Worm (Caenorhabditis elegans) whole organism, L3 larva: Measurements from ENCODE around the gene F14D7.8.

ENCODE experiments used
- R02D3.7 ChIP-seq: fragments of 150-350 bp; optimal IDR thresholded peaks from 2 replicates; lab custom pipeline; 2014; ENCODE audit warnings: missing biosample characterization, missing genetic modification characterization
- aly-2 ChIP-seq: fragments of 150-350 bp; optimal IDR thresholded peaks from 2 replicates; lab custom pipeline; 2014; ENCODE audit warnings: missing biosample characterization, missing genetic modification characterization
- ama-1 ChIP-seq: fragments of 150-350 bp; optimal IDR thresholded peaks from 2 replicates; lab custom pipeline; 2018
- ceh-16 ChIP-seq: sonication (generic microtip); optimal IDR thresholded peaks from 2 replicates; lab custom pipeline; 2017; ENCODE audit warnings: missing biosample characterization, missing genetic modification characterization
- ceh-28 ChIP-seq: fragments of 150-350 bp; optimal IDR thresholded peaks from 2 replicates; lab custom pipeline; 2014; ENCODE audit warnings: missing biosample characterization, missing genetic modification reagents, missing genetic modification characterization
- ceh-82 ChIP-seq: fragments of 150-350 bp; optimal IDR thresholded peaks from 2 replicates; lab custom pipeline; 2014; ENCODE audit warnings: missing biosample characterization, missing genetic modification characterization
- ceh-9 ChIP-seq: sonication (generic microtip); optimal IDR thresholded peaks from 2 replicates; lab custom pipeline; 2018; ENCODE audit warnings: missing biosample characterization, missing genetic modification characterization
- daf-12 ChIP-seq: fragments of 150-350 bp; optimal IDR thresholded peaks from 2 replicates; lab custom pipeline; 2014; ENCODE audit warnings: missing biosample characterization, missing genetic modification reagents, missing genetic modification characterization
- egl-27 ChIP-seq: sonication (generic microtip); optimal IDR thresholded peaks from 4 replicates; lab custom pipeline; 2017; ENCODE audit warnings: missing biosample characterization, missing genetic modification reagents, missing genetic modification characterization
- egl-5 ChIP-seq: fragments of 150-350 bp; optimal IDR thresholded peaks from 2 replicates; lab custom pipeline; 2017; ENCODE audit warnings: missing biosample characterization, missing genetic modification reagents, missing genetic modification characterization, inconsistent platforms
- elt-1 ChIP-seq: fragments of 150-350 bp; optimal IDR thresholded peaks from 2 replicates; lab custom pipeline; 2014; ENCODE audit warnings: missing biosample characterization, missing genetic modification characterization
- elt-2 ChIP-seq: sonication (generic microtip); optimal IDR thresholded peaks from 2 replicates; lab custom pipeline; 2016; ENCODE audit warnings: missing genetic modification reagents, mild to moderate bottlenecking, missing genetic modification characterization, missing compliant biosample characterization
- elt-3 ChIP-seq, 3 experiments: fragments of 150-350 bp in 1 of 3; sonication (generic microtip) in 2 of 3; optimal IDR thresholded peaks; 2 replicates in 2 of 3; 4 replicates in 1 of 3; lab custom pipeline; 2014 to 2017; ENCODE audit warnings: missing biosample characterization in 3 of 3, missing genetic modification characterization in 3 of 3
- eor-1 ChIP-seq, 2 experiments: fragments of 150-350 bp; optimal IDR thresholded peaks; 2 replicates each; lab custom pipeline; 2014 to 2018; ENCODE audit warnings: missing biosample characterization in 2 of 2, missing genetic modification characterization in 2 of 2
- fkh-10 ChIP-seq: sonication (generic microtip); optimal IDR thresholded peaks from 2 replicates; lab custom pipeline; 2017; ENCODE audit warnings: missing biosample characterization, missing genetic modification reagents, missing genetic modification characterization
- fkh-2 ChIP-seq: fragments of 150-350 bp; optimal IDR thresholded peaks from 2 replicates; lab custom pipeline; 2014; ENCODE audit warnings: missing biosample characterization, missing genetic modification reagents, missing genetic modification characterization
- fos-1 ChIP-seq: fragments of 150-350 bp; optimal IDR thresholded peaks from 2 replicates; lab custom pipeline; 2014; ENCODE audit warnings: missing biosample characterization, missing genetic modification characterization
- hmg-11 ChIP-seq: sonication (generic microtip); optimal IDR thresholded peaks from 2 replicates; lab custom pipeline; 2016; ENCODE audit warnings: missing genetic modification characterization, missing compliant biosample characterization
- jun-1 ChIP-seq: fragments of 150-350 bp; optimal IDR thresholded peaks from 2 replicates; lab custom pipeline; 2014; ENCODE audit warnings: missing biosample characterization, missing genetic modification reagents, missing genetic modification characterization
- lin-15B ChIP-seq: fragments of 150-350 bp; optimal IDR thresholded peaks from 2 replicates; lab custom pipeline; 2014; ENCODE audit warnings: missing biosample characterization, missing genetic modification characterization
- lsy-12 ChIP-seq: sonication (generic microtip); optimal IDR thresholded peaks from 2 replicates; lab custom pipeline; 2016; ENCODE audit warnings: mild to moderate bottlenecking, missing genetic modification characterization, missing compliant biosample characterization
- mdl-1 ChIP-seq: fragments of 150-350 bp; optimal IDR thresholded peaks from 2 replicates; lab custom pipeline; 2014; ENCODE audit warnings: missing biosample characterization, missing genetic modification characterization
- mml-1 ChIP-seq: fragments of 150-350 bp; sonication (generic microtip); optimal IDR thresholded peaks from 3 replicates; lab custom pipeline; 2014; ENCODE audit warnings: missing biosample characterization, missing genetic modification characterization
- nfya-1 ChIP-seq: sonication (generic microtip); optimal IDR thresholded peaks from 2 replicates; lab custom pipeline; 2017; ENCODE audit warnings: missing genetic modification characterization, mild to moderate bottlenecking, missing compliant biosample characterization, antibody characterized with exemption, moderate library complexity; ENCODE audit not compliant: insufficient read depth
- nhr-11 ChIP-seq: fragments of 150-350 bp; optimal IDR thresholded peaks from 2 replicates; lab custom pipeline; 2014; ENCODE audit warnings: missing biosample characterization, missing genetic modification characterization
- nhr-12 ChIP-seq: fragments of 150-350 bp; optimal IDR thresholded peaks from 2 replicates; lab custom pipeline; 2014; ENCODE audit warnings: missing biosample characterization, missing genetic modification characterization
- nhr-237 ChIP-seq: fragments of 150-350 bp; optimal IDR thresholded peaks from 2 replicates; lab custom pipeline; 2014; ENCODE audit warnings: missing biosample characterization, missing genetic modification characterization
- nhr-25 ChIP-seq: sonication (generic microtip); optimal IDR thresholded peaks from 2 replicates; lab custom pipeline; 2017; ENCODE audit warnings: missing biosample characterization, missing genetic modification characterization
- nhr-28 ChIP-seq: fragments of 150-350 bp; optimal IDR thresholded peaks from 2 replicates; lab custom pipeline; 2014; ENCODE audit warnings: missing biosample characterization, missing genetic modification characterization
- nhr-43 ChIP-seq: sonication (generic microtip); optimal IDR thresholded peaks from 2 replicates; lab custom pipeline; 2016; ENCODE audit warnings: mild to moderate bottlenecking, missing genetic modification characterization, missing compliant biosample characterization; ENCODE audit not compliant: poor library complexity, severe bottlenecking
- nhr-67 ChIP-seq: fragments of 150-350 bp; optimal IDR thresholded peaks from 2 replicates; lab custom pipeline; 2014; ENCODE audit warnings: missing biosample characterization, missing genetic modification characterization
- nhr-76 ChIP-seq: fragments of 150-350 bp; sonication (generic microtip); optimal IDR thresholded peaks from 5 replicates; lab custom pipeline; 2014; ENCODE audit warnings: missing biosample characterization, missing genetic modification characterization
- pqm-1 ChIP-seq: fragments of 150-350 bp; optimal IDR thresholded peaks from 2 replicates; lab custom pipeline; 2017; ENCODE audit warnings: missing biosample characterization, missing genetic modification characterization, inconsistent platforms
- sea-2 ChIP-seq: fragments of 150-350 bp; sonication (generic microtip); optimal IDR thresholded peaks from 4 replicates; lab custom pipeline; 2014; ENCODE audit warnings: missing biosample characterization, missing genetic modification reagents, missing genetic modification characterization
- snpc-4 ChIP-seq: fragments of 150-350 bp; optimal IDR thresholded peaks from 2 replicates; lab custom pipeline; 2014; ENCODE audit warnings: missing biosample characterization, missing genetic modification characterization
- tbx-2 ChIP-seq: sonication (generic microtip); optimal IDR thresholded peaks from 2 replicates; lab custom pipeline; 2016; ENCODE audit warnings: mild to moderate bottlenecking, missing genetic modification characterization, missing compliant biosample characterization
- unc-39 ChIP-seq: sonication (generic microtip); optimal IDR thresholded peaks from 4 replicates; lab custom pipeline; 2017; ENCODE audit warnings: missing biosample characterization, missing genetic modification characterization
- unc-62 ChIP-seq: fragments of 150-350 bp; sonication (generic microtip); optimal IDR thresholded peaks from 4 replicates; lab custom pipeline; 2014; ENCODE audit warnings: missing biosample characterization, missing genetic modification reagents, missing genetic modification characterization
- zag-1 ChIP-seq: fragments of 150-350 bp; optimal IDR thresholded peaks from 2 replicates; lab custom pipeline; 2014; ENCODE audit warnings: missing biosample characterization, missing genetic modification characterization
- ztf-11 ChIP-seq: fragments of 150-350 bp; optimal IDR thresholded peaks from 2 replicates; lab custom pipeline; 2014; ENCODE audit warnings: missing biosample characterization, missing genetic modification characterization
- ztf-4 ChIP-seq: fragments of 150-350 bp; optimal IDR thresholded peaks from 2 replicates; lab custom pipeline; 2014; ENCODE audit warnings: missing biosample characterization, missing genetic modification characterization

F14D7.8 gene

ce11 chrV:14312695-14313094, at the start of gene F14D7.8:
Gene F14D7.8, minus strand, starts transcription at chrV:14312795.
- TF ChIP-seq fkh-10 (GFP tag; lab: Kevin White, UChicago) (no peak), egl-27 (tag; lab: Kevin White, UChicago) (no peak), hmg-11 (no peak), daf-12 (tag; lab: Kevin White, UChicago) (no peak), nhr-67 (tag; lab: Kevin White, UChicago) (no peak), mml-1 (tag; lab: Kevin White, UChicago) (no peak), nfya-1 (no peak), nhr-11 (tag; lab: Kevin White, UChicago) (no peak), nhr-28 (tag; lab: Kevin White, UChicago) (no peak), aly-2 (tag; lab: Kevin White, UChicago) (no peak), nhr-25 (no peak), ama-1 (no peak), egl-5 (no peak)

ce11 chrV:14361973-14362372, 49.4 kb upstream of the F14D7.8 start:
- TF ChIP-seq nhr-12 (tag; lab: Kevin White, UChicago), result no peak
- TF ChIP-seq nfya-1, result no peak
- TF ChIP-seq nhr-25, result no peak
- TF ChIP-seq pqm-1 (tag; lab: Kevin White, UChicago), result no peak
- no peak for TF ChIP-seq daf-12 (tag; lab: Kevin White, UChicago)
- no peak for TF ChIP-seq lsy-12
- TF ChIP-seq nhr-76, result no peak
- TF ChIP-seq ceh-9 (tag; lab: Kevin White, UChicago), result no peak
- TF ChIP-seq mdl-1, result no peak
- TF ChIP-seq egl-27 (tag; lab: Kevin White, UChicago), result no peak
- TF ChIP-seq nhr-11 (tag; lab: Kevin White, UChicago), result no peak
- no peak for TF ChIP-seq elt-1 (tag; lab: Kevin White, UChicago)
- TF ChIP-seq unc-62 (GFP tag; lab: Kevin White, UChicago), result no peak
- no peak for TF ChIP-seq eor-1 (tag; optimal IDR thresholded peaks at IDR 0.05; lab: Kevin White, UChicago)
- no peak for TF ChIP-seq nhr-28 (tag; lab: Kevin White, UChicago)
- no peak for TF ChIP-seq fkh-2 (tag; lab: Kevin White, UChicago)

ce11 chrV:14358577-14358976, 46.0 kb upstream of the F14D7.8 start, which contains the start of gene Y49A3A.4:
Gene Y49A3A.4, minus strand, starts transcription at chrV:14358890.
- peak; percentile 77 for TF ChIP-seq snpc-4 (tag; lab: Kevin White, UChicago)
- no peak for TF ChIP-seq daf-12 (tag; lab: Kevin White, UChicago)
- TF ChIP-seq elt-2 (tag; lab: Kevin White, UChicago), result peak; percentile 11
- TF ChIP-seq ceh-28, result no peak
- TF ChIP-seq ztf-11, result no peak
- no peak for TF ChIP-seq aly-2 (tag; lab: Kevin White, UChicago)
- no peak for TF ChIP-seq ama-1
- TF ChIP-seq nfya-1, result peak; percentile 14
- TF ChIP-seq elt-3 (tag; optimal IDR thresholded peaks at IDR 0.05; lab: Kevin White, UChicago), result no peak
- TF ChIP-seq R02D3.7 (tag; lab: Kevin White, UChicago), result no peak
- no peak for TF ChIP-seq mml-1 (tag; lab: Kevin White, UChicago)
- no peak for TF ChIP-seq tbx-2 (tag; lab: Kevin White, UChicago)
- no peak for TF ChIP-seq egl-27 (tag; lab: Kevin White, UChicago)

- peak; percentile 86 for TF ChIP-seq nfya-1
Measured at ce11 chrV:14357347-14357746, 44.8 kb upstream of the F14D7.8 start.

- TF ChIP-seq nhr-28 (tag; lab: Kevin White, UChicago) (no peak), ceh-16 (tag; lab: Kevin White, UChicago) (no peak), nhr-76 (no peak), ztf-11 (no peak), ztf-4 (tag; lab: Kevin White, UChicago) (no peak), nhr-43 (peak; percentile 76), nfya-1 (peak; percentile 94), nhr-67 (tag; lab: Kevin White, UChicago) (no peak), mml-1 (tag; lab: Kevin White, UChicago) (no peak), unc-62 (GFP tag; lab: Kevin White, UChicago) (no peak), snpc-4 (tag; lab: Kevin White, UChicago) (peak; percentile 86), nhr-12 (tag; lab: Kevin White, UChicago) (no peak), ceh-28 (peak; percentile 68), elt-1 (tag; lab: Kevin White, UChicago) (no peak), nhr-237 (no peak), ceh-9 (tag; lab: Kevin White, UChicago) (no peak), unc-39 (tag; lab: Kevin White, UChicago) (no peak), pqm-1 (tag; lab: Kevin White, UChicago) (no peak), fos-1 (no peak), lsy-12 (peak; percentile 77), hmg-11 (peak; percentile 41), ceh-82 (peak; percentile 26), zag-1 (tag; lab: Kevin White, UChicago) (no peak), eor-1 (tag; optimal IDR thresholded peaks at IDR 0.05; lab: Kevin White, UChicago) (no peak), ama-1 (no peak), nhr-11 (tag; lab: Kevin White, UChicago) (no peak), R02D3.7 (tag; lab: Kevin White, UChicago) (peak; percentile 72), egl-27 (tag; lab: Kevin White, UChicago) (no peak), sea-2 (GFP tag; lab: Kevin White, UChicago) (no peak), jun-1 (tag; lab: Kevin White, UChicago) (peak; percentile 77), lin-15B (tag; lab: Kevin White, UChicago) (peak; percentile 88)
Measured at ce11 chrV:14355738-14356368, 43.3 kb upstream of the F14D7.8 start, which contains the start of gene cyn-1. Gene cyn-1, plus strand, starts transcription at chrV:14356076.
